Worm (Caenorhabditis elegans) whole organism, early embryonic: ENCODE results near the gene F14D7.18.

ENCODE experiments used
- B0310.2 ChIP-seq: sonication (generic microtip); optimal IDR thresholded peaks from 2 replicates; lab custom pipeline; 2016; ENCODE audit warnings: mild to moderate bottlenecking, missing genetic modification characterization, missing compliant biosample characterization
- aly-1 ChIP-seq: sonication (generic microtip); optimal IDR thresholded peaks from 2 replicates; lab custom pipeline; 2016; ENCODE audit warnings: missing genetic modification characterization, missing compliant biosample characterization
- ama-1 ChIP-seq: fragments of 150-350 bp; optimal IDR thresholded peaks from 2 replicates; lab custom pipeline; 2014
- ceh-13 ChIP-seq: fragments of 200-800 bp; sonication (Bioruptor generic); optimal IDR thresholded peaks from 2 replicates; lab custom pipeline; 2018; ENCODE audit warnings: mild to moderate bottlenecking, missing genetic modification characterization, missing compliant biosample characterization
- ceh-36 ChIP-seq: sonication (generic microtip); optimal IDR thresholded peaks from 2 replicates; lab custom pipeline; 2016; ENCODE audit warnings: missing genetic modification characterization, inconsistent platforms, missing compliant biosample characterization
- ets-7 ChIP-seq: sonication (generic microtip); optimal IDR thresholded peaks from 2 replicates; lab custom pipeline; 2016; ENCODE audit warnings: missing genotype, missing genetic modification characterization, missing compliant biosample characterization
- flt-1 ChIP-seq: fragments of 200-800 bp; sonication (Bioruptor generic); IDR thresholded peaks from 2 replicates; pipeline ENCODE4 v1.3.6; 2022; ENCODE audit warnings: missing genetic modification characterization, missing compliant biosample characterization
- hmbx-1 ChIP-seq: sonication (generic microtip); optimal IDR thresholded peaks from 2 replicates; lab custom pipeline; 2016; ENCODE audit warnings: mild to moderate bottlenecking, missing genetic modification characterization, missing compliant biosample characterization
- hnd-1 ChIP-seq: sonication (generic microtip); optimal IDR thresholded peaks from 2 replicates; lab custom pipeline; 2016; ENCODE audit warnings: missing genetic modification characterization, missing compliant biosample characterization
- scrt-1 ChIP-seq: fragments of 200-800 bp; sonication (Bioruptor generic); IDR thresholded peaks from 2 replicates; pipeline ENCODE4 v1.3.6; 2022; ENCODE audit warnings: missing genetic modification characterization, missing compliant biosample characterization
- sea-1 ChIP-seq: fragments of 200-800 bp; sonication (Bioruptor generic); conservative IDR thresholded peaks from 2 replicates; pipeline ENCODE4 v1.3.6; 2022; ENCODE audit warnings: missing genetic modification characterization, missing compliant biosample characterization
- tbx-37 ChIP-seq: fragments of 200-800 bp; sonication (Bioruptor generic); conservative IDR thresholded peaks from 2 replicates; pipeline ENCODE4 v1.3.6; 2022; ENCODE audit warnings: missing genetic modification reagents, missing genetic modification characterization, missing compliant biosample characterization
- tra-4 ChIP-seq: sonication (generic microtip); optimal IDR thresholded peaks from 2 replicates; lab custom pipeline; 2017; ENCODE audit warnings: missing genetic modification characterization, missing compliant biosample characterization

ce11 chrV:14243904-14244303 lies 46.6 kb downstream of the F14D7.18 start, which contains the start of gene sre-7:
- TF ChIP-seq ama-1 (lab: Kevin White, UChicago) (no peak), sea-1 (GFP tag; lab: Robert Waterston, UW) (no peak), flt-1 (GFP tag; lab: Robert Waterston, UW) (no peak), tra-4 (tag; lab: Kevin White, UChicago) (no peak), ceh-36 (tag; lab: Kevin White, UChicago) (no peak), ceh-13 (GFP tag; lab: Kevin White, UChicago) (no peak), hmbx-1 (tag; lab: Kevin White, UChicago) (no peak), scrt-1 (GFP tag; lab: Robert Waterston, UW) (no peak), hnd-1 (tag; lab: Kevin White, UChicago) (no peak), tbx-37 (GFP tag; lab: Robert Waterston, UW) (no peak), B0310.2 (tag; lab: Kevin White, UChicago) (no peak), ets-7 (tag; lab: Kevin White, UChicago) (no peak), aly-1 (tag; lab: Kevin White, UChicago) (no peak)
